Worm (Caenorhabditis elegans): ENCODE data around the gene Y43F4A.4.

ce11 chrIII:13267046-13267445 lies 21.7 kb downstream of the Y43F4A.4 start:
- TF ChIP-seq lag-1 (GFP tag; IDR thresholded peaks at IDR 0.05) (no peak), bed-2 (GFP tag; IDR thresholded peaks at IDR 0.05) (no peak), ama-1 (optimal IDR thresholded peaks at IDR 0.05) (no peak), ama-1 (GFP tag; optimal IDR thresholded peaks at IDR 0.05) (no peak), nfya-1 (tag; optimal IDR thresholded peaks at IDR 0.05; ENCODE audit: borderline replicate concordance, insufficient read depth) (no peak)
